Fruit fly (Drosophila melanogaster) whole organism, embryonic: ENCODE results near the gene Nprl3.

ENCODE experiments used
- Antp ChIP-seq: fragments of 200-800 bp; sonication (Bioruptor generic); optimal IDR thresholded peaks from 3 replicates; lab custom pipeline; 2016; ENCODE audit warnings: missing biosample characterization, missing genetic modification characterization
- Atf6 ChIP-seq: fragments of 200-800 bp; sonication (Bioruptor generic); IDR thresholded peaks from 2 replicates; pipeline ENCODE4 v1.3.6; 2022; ENCODE audit warnings: missing biosample characterization, missing genetic modification characterization
- CG10274 ChIP-seq: fragments of 200-800 bp; sonication (Bioruptor generic); optimal IDR thresholded peaks from 3 replicates; lab custom pipeline; 2017; ENCODE audit warnings: missing biosample characterization, mild to moderate bottlenecking, missing genetic modification characterization
- CG11247 ChIP-seq: fragments of 200-800 bp; sonication (Bioruptor generic); IDR thresholded peaks from 2 replicates; pipeline ENCODE4 v1.3.6; 2022; ENCODE audit warnings: missing biosample characterization, missing genetic modification characterization
- CG11398 ChIP-seq: fragments of 200-800 bp; sonication (Bioruptor generic); optimal IDR thresholded peaks from 2 replicates; lab custom pipeline; 2016; ENCODE audit warnings: missing biosample characterization, missing genetic modification characterization
- CG11560 ChIP-seq: fragments of 200-800 bp; sonication (Bioruptor generic); IDR thresholded peaks from 3 replicates; pipeline ENCODE4 v1.3.6; 2022; ENCODE audit warnings: missing biosample characterization, missing genetic modification characterization
- CG11696 ChIP-seq: fragments of 200-800 bp; sonication (Bioruptor generic); IDR thresholded peaks from 2 replicates; pipeline ENCODE4 v1.3.6; 2022; ENCODE audit warnings: missing biosample characterization, missing genetic modification characterization
- CG12219 ChIP-seq: fragments of 200-800 bp; sonication (Bioruptor generic); optimal IDR thresholded peaks from 3 replicates; lab custom pipeline; 2018; ENCODE audit warnings: missing biosample characterization, mild to moderate bottlenecking, missing genetic modification characterization
- CG13287 ChIP-seq: fragments of 200-800 bp; sonication (Bioruptor generic); IDR thresholded peaks from 2 replicates; pipeline ENCODE4 v1.3.6; 2022; ENCODE audit warnings: missing biosample characterization, missing genetic modification characterization; ENCODE audit not compliant: partially characterized antibody
- CG14014 ChIP-seq: fragments of 200-800 bp; sonication (Bioruptor generic); IDR thresholded peaks from 2 replicates; pipeline ENCODE4 v1.3.6; 2022; ENCODE audit warnings: missing biosample characterization, missing genetic modification characterization
- CG14860 ChIP-seq: fragments of 200-800 bp; sonication (Bioruptor generic); IDR thresholded peaks from 3 replicates; pipeline ENCODE4 v1.3.6; 2022; ENCODE audit warnings: missing biosample characterization, missing genetic modification characterization; ENCODE audit not compliant: partially characterized antibody
- CG15514 ChIP-seq: fragments of 200-800 bp; sonication (Bioruptor generic); optimal IDR thresholded peaks from 3 replicates; lab custom pipeline; 2017; ENCODE audit warnings: missing biosample characterization, missing genetic modification characterization, mild to moderate bottlenecking, moderate library complexity, missing genetic modification reagents
- CG2199 ChIP-seq: fragments of 200-800 bp; sonication (Bioruptor generic); IDR thresholded peaks from 3 replicates; pipeline ENCODE4 v1.3.6; 2022; ENCODE audit warnings: missing biosample characterization, missing genetic modification characterization
- CG2889 ChIP-seq: fragments of 200-800 bp; sonication (Bioruptor generic); IDR thresholded peaks from 3 replicates; pipeline ENCODE4 v1.3.6; 2022; ENCODE audit warnings: missing biosample characterization, missing genetic modification characterization
- CG32772 ChIP-seq: fragments of 200-800 bp; sonication (Bioruptor generic); IDR thresholded peaks from 2 replicates; pipeline ENCODE4 v1.3.6; 2022; ENCODE audit warnings: missing biosample characterization, missing genetic modification characterization
- CG3281 ChIP-seq: fragments of 200-800 bp; sonication (Bioruptor generic); optimal IDR thresholded peaks from 3 replicates; lab custom pipeline; 2017; ENCODE audit warnings: missing biosample characterization, mild to moderate bottlenecking, missing genetic modification characterization
- CG33557 ChIP-seq: fragments of 200-800 bp; sonication (Bioruptor generic); optimal IDR thresholded peaks from 2 replicates; lab custom pipeline; 2019; ENCODE audit warnings: missing biosample characterization, mild to moderate bottlenecking, missing genetic modification characterization, moderate library complexity
- CG3726 ChIP-seq: fragments of 200-800 bp; sonication (Bioruptor generic); IDR thresholded peaks from 3 replicates; pipeline ENCODE4, ENCODE4 v1.3.6; 2022; ENCODE audit warnings: missing biosample characterization, missing genetic modification characterization
- CG4730 ChIP-seq: fragments of 200-800 bp; sonication (Bioruptor generic); IDR thresholded peaks from 2 replicates; pipeline ENCODE4 v1.3.6; 2022; ENCODE audit warnings: missing biosample characterization, missing genetic modification characterization
- CG4820 ChIP-seq: fragments of 200-800 bp; sonication (Bioruptor generic); optimal IDR thresholded peaks from 3 replicates; lab custom pipeline; 2016; ENCODE audit warnings: missing biosample characterization, missing genetic modification characterization
- CG6654 ChIP-seq: fragments of 200-800 bp; sonication (Bioruptor generic); optimal IDR thresholded peaks from 2 replicates; lab custom pipeline; 2017; ENCODE audit warnings: missing biosample characterization, mild to moderate bottlenecking, missing genetic modification characterization
- CG8089 ChIP-seq: fragments of 200-800 bp; sonication (Bioruptor generic); optimal IDR thresholded peaks from 3 replicates; lab custom pipeline; 2016; ENCODE audit warnings: missing biosample characterization, missing genetic modification characterization
- CG9727 ChIP-seq: fragments of 200-800 bp; sonication (Bioruptor generic); optimal IDR thresholded peaks from 3 replicates; lab custom pipeline; 2017; ENCODE audit warnings: missing biosample characterization, mild to moderate bottlenecking, missing genetic modification characterization
- E2f2 ChIP-seq: fragments of 200-800 bp; sonication (Bioruptor generic); IDR thresholded peaks from 2 replicates; pipeline ENCODE4 v1.3.6; 2022; ENCODE audit warnings: missing biosample characterization, missing genetic modification characterization
- Eip74EF ChIP-seq, 2 experiments: fragments of 200-800 bp in 1 of 2; fragments of >200 bp in 1 of 2; sonication (Bioruptor generic) in 1 of 2; optimal IDR thresholded peaks; 2 replicates each; lab custom pipeline; 2017 to 2019; ENCODE audit warnings: missing biosample characterization in 2 of 2, missing genetic modification characterization in 2 of 2, mild to moderate bottlenecking in 1 of 2, moderate library complexity in 1 of 2
- Fer3 ChIP-seq: fragments of 200-800 bp; sonication (Bioruptor generic); optimal IDR thresholded peaks from 2 replicates; lab custom pipeline; 2018; ENCODE audit warnings: missing biosample characterization, mild to moderate bottlenecking, missing genetic modification characterization, moderate library complexity
- HHEX ChIP-seq: fragments of 200-800 bp; sonication (Bioruptor generic); optimal IDR thresholded peaks from 3 replicates; lab custom pipeline; 2017; ENCODE audit warnings: missing biosample characterization, mild to moderate bottlenecking, missing genetic modification characterization, missing genetic modification reagents
- Neu2 ChIP-seq: fragments of 200-800 bp; sonication (Bioruptor generic); optimal IDR thresholded peaks from 3 replicates; lab custom pipeline; 2016; ENCODE audit warnings: missing biosample characterization, missing genetic modification characterization, borderline replicate concordance
- Optix ChIP-seq: fragments of 200-800 bp; sonication (Bioruptor generic); IDR thresholded peaks from 3 replicates; pipeline ENCODE4 v1.3.6; 2022; ENCODE audit warnings: missing biosample characterization, missing genetic modification characterization
- Ravus ChIP-seq: fragments of 200-800 bp; sonication (Bioruptor generic); IDR thresholded peaks from 2 replicates; pipeline ENCODE4 v1.3.6; 2022; ENCODE audit warnings: missing biosample characterization, missing genetic modification characterization
- bsh ChIP-seq, 2 experiments: fragments of 200-800 bp; sonication (Bioruptor generic); optimal IDR thresholded peaks; 2 replicates each; lab custom pipeline; 2017 to 2018; ENCODE audit warnings: mild to moderate bottlenecking in 2 of 2, missing biosample characterization in 2 of 2, missing genetic modification characterization in 2 of 2, moderate library complexity in 1 of 2
- cg ChIP-seq: fragments of 200-800 bp; sonication (Bioruptor generic); optimal IDR thresholded peaks from 3 replicates; lab custom pipeline; 2019; ENCODE audit warnings: missing biosample characterization, mild to moderate bottlenecking, missing genetic modification characterization, moderate library complexity
- chn ChIP-seq: fragments of 200-800 bp; sonication (Bioruptor generic); optimal IDR thresholded peaks from 2 replicates; lab custom pipeline; 2016; ENCODE audit warnings: missing biosample characterization, missing genetic modification characterization
- crol ChIP-seq: fragments of 200-800 bp; sonication (Bioruptor generic); IDR thresholded peaks from 2 replicates; pipeline ENCODE4 v1.3.6; 2022; ENCODE audit warnings: missing biosample characterization, missing genetic modification characterization
- esg ChIP-seq: fragments of 200-800 bp; sonication (Bioruptor generic); conservative IDR thresholded peaks from 2 replicates; pipeline ENCODE4 v1.3.6; 2022; ENCODE audit warnings: missing biosample characterization, missing genetic modification characterization
- fd64A ChIP-seq: fragments of 200-800 bp; sonication (Bioruptor generic); optimal IDR thresholded peaks from 3 replicates; lab custom pipeline; 2018; ENCODE audit warnings: missing biosample characterization, mild to moderate bottlenecking, missing genetic modification characterization
- hkb ChIP-seq, 2 experiments: fragments of 200-800 bp in 1 of 2; fragments of >200 bp in 1 of 2; sonication (Bioruptor generic) in 1 of 2; IDR thresholded peaks in 1 of 2; optimal IDR thresholded peaks in 1 of 2; 2 replicates each; pipeline versions ENCODE4 v1.3.6 to Lab custom; 2017 to 2022; ENCODE audit warnings: missing biosample characterization in 1 of 2, missing genetic modification characterization in 1 of 2
- hth ChIP-seq: fragments of >200 bp; optimal IDR thresholded peaks from 2 replicates; lab custom pipeline; 2017; ENCODE audit warnings: inconsistent platforms
- ind ChIP-seq: fragments of 200-800 bp; sonication (Bioruptor generic); optimal IDR thresholded peaks from 3 replicates; lab custom pipeline; 2016; ENCODE audit warnings: missing biosample characterization, missing genetic modification characterization
- inv ChIP-seq: fragments of 200-800 bp; sonication (Bioruptor generic); IDR thresholded peaks from 2 replicates; pipeline ENCODE4 v1.3.6; 2022; ENCODE audit warnings: missing biosample characterization, missing genetic modification characterization; ENCODE audit not compliant: partially characterized antibody
- kni ChIP-seq: fragments of 200-800 bp; sonication (Bioruptor generic); optimal IDR thresholded peaks from 3 replicates; lab custom pipeline; 2017; ENCODE audit warnings: mild to moderate bottlenecking, missing biosample characterization, missing genetic modification reagents, missing genetic modification characterization
- mam ChIP-seq: fragments of 200-800 bp; sonication (Bioruptor generic); optimal IDR thresholded peaks from 3 replicates; lab custom pipeline; 2016; ENCODE audit warnings: missing biosample characterization, missing genetic modification characterization
- mld ChIP-seq: fragments of 200-800 bp; sonication (Bioruptor generic); IDR thresholded peaks from 3 replicates; pipeline ENCODE4 v1.3.6; 2022; ENCODE audit warnings: missing biosample characterization, missing genetic modification characterization; ENCODE audit not compliant: partially characterized antibody
- pfk ChIP-seq: fragments of 200-800 bp; sonication (Bioruptor generic); optimal IDR thresholded peaks from 2 replicates; lab custom pipeline; 2018; ENCODE audit warnings: missing biosample characterization, mild to moderate bottlenecking, missing genetic modification characterization, moderate library complexity
- pita ChIP-seq: fragments of 200-800 bp; sonication (Bioruptor generic); optimal IDR thresholded peaks from 2 replicates; lab custom pipeline; 2017; ENCODE audit warnings: missing biosample characterization, mild to moderate bottlenecking, missing genetic modification characterization
- row ChIP-seq: fragments of 200-800 bp; sonication (Bioruptor generic); IDR thresholded peaks from 3 replicates; pipeline ENCODE4 v1.3.6; 2022; ENCODE audit warnings: missing biosample characterization, missing genetic modification characterization
- slp2 ChIP-seq: fragments of 200-800 bp; sonication (Bioruptor generic); optimal IDR thresholded peaks from 2 replicates; lab custom pipeline; 2016; ENCODE audit warnings: missing biosample characterization, missing genetic modification characterization
- trem ChIP-seq: fragments of 200-800 bp; optimal IDR thresholded peaks from 3 replicates; lab custom pipeline; 2019; ENCODE audit warnings: missing biosample characterization, mild to moderate bottlenecking, missing genetic modification characterization, moderate library complexity

Nprl3 gene

DNA sequence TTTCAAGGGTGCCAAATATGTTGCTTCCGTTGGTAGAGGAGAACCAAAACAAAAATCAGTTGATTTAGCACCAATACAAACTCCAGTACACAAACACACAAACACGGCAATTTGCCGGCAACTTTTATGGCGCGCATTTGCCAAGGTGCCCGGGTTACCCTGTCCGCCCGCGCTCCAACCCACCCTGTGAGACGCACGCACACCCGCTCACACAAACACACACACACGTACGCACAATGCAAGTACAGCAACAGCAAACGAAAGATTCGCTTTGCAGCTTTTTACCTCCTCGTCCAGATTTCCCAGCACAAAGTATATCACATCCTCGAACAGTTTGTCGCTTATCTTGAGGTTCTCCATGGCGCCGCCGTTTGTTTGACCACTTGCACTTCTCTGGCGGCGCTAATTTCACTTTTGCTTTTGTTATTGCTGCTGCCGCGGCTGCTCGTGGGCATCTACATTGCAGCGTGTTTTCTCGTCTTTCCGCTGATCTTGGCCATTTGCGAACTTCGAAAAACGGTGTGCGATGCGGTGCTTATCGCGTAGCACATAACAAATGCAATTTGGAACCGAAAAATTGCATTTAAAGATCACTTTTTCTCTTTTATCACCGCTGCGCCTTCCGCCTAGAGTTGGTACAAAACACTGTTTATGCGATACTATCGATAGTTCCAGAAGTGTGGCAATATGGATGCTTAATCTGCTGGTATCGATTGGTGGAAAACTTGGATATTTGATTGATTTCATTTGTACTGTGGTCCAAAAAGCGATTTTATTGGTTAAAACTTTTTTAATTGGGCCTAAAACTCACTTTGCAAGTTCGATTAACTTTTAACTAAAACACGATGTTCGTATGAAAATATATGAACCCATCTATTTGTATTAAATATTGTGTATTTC lies 27.1 kb upstream of the Nprl3 start, which contains the start of gene Ptip (continued):
- TF ChIP-seq hkb (optimal IDR thresholded peaks at IDR 0.05; lab: Kevin White, UChicago): no peak
- peak; percentile 67 for TF ChIP-seq hkb (GFP tag; IDR thresholded peaks at IDR 0.05; lab: Robert Waterston, UW)
- no peak for TF ChIP-seq Eip74EF (GFP tag; optimal IDR thresholded peaks at IDR 0.05; lab: Kevin White, UChicago)
- peak; percentile 83 for TF ChIP-seq row (GFP tag; lab: Robert Waterston, UW)
- TF ChIP-seq ind (GFP tag; lab: Kevin White, UChicago): no peak
- TF ChIP-seq CG12219: peak; percentile 49
- TF ChIP-seq CG9727 (GFP tag; lab: Kevin White, UChicago): peak; percentile 13
- peak; percentile 25; the same call in 1 of the 2 replicates for TF ChIP-seq CG11696 (GFP tag; lab: Robert Waterston, UW)
- peak; percentile 59 for TF ChIP-seq Antp
- no peak for TF ChIP-seq CG11247 (GFP tag; lab: Robert Waterston, UW)
- TF ChIP-seq pita (GFP tag; lab: Kevin White, UChicago): peak; percentile 65
- TF ChIP-seq CG3726 (GFP tag; lab: Robert Waterston, UW): no peak
- TF ChIP-seq cg (GFP tag; lab: Kevin White, UChicago): peak; percentile 97
- TF ChIP-seq CG11560 (tag; lab: Robert Waterston, UW): no peak
- no peak for TF ChIP-seq hth (lab: Kevin White, UChicago)
- TF ChIP-seq HHEX (GFP tag; lab: Kevin White, UChicago): peak; percentile 48
- peak; percentile 98 for TF ChIP-seq inv (GFP tag; lab: Robert Waterston, UW)
- TF ChIP-seq CG4820 (GFP tag; lab: Kevin White, UChicago): no peak
- TF ChIP-seq fd64A (GFP tag; lab: Kevin White, UChicago): peak; percentile 73
- TF ChIP-seq CG6654 (GFP tag; lab: Kevin White, UChicago): no peak
- no peak for TF ChIP-seq crol (GFP tag; lab: Robert Waterston, UW)
- no peak for TF ChIP-seq CG2889 (GFP tag; lab: Robert Waterston, UW)
- TF ChIP-seq mld (GFP tag; lab: Robert Waterston, UW): peak; percentile 91
- peak; percentile 69 for TF ChIP-seq CG11398
- no peak for TF ChIP-seq Fer3 (tag; lab: Kevin White, UChicago)
- TF ChIP-seq CG10274 (GFP tag; lab: Kevin White, UChicago): no peak
- TF ChIP-seq CG14860: peak; percentile 90
- TF ChIP-seq Ravus (GFP tag; lab: Robert Waterston, UW): no peak
- TF ChIP-seq CG8089 (GFP tag; lab: Kevin White, UChicago): no peak
- no peak for TF ChIP-seq esg (GFP tag; lab: Robert Waterston, UW)
- peak; percentile 27 for TF ChIP-seq CG15514
- no peak for TF ChIP-seq slp2 (GFP tag; lab: Kevin White, UChicago)
- peak; percentile 70 for TF ChIP-seq E2f2
- no peak for TF ChIP-seq CG2199 (GFP tag; lab: Robert Waterston, UW)
- peak; percentile 78 for TF ChIP-seq chn (GFP tag; lab: Kevin White, UChicago)
- TF ChIP-seq Neu2 (GFP tag; lab: Kevin White, UChicago): no peak
- TF ChIP-seq Atf6 (GFP tag; lab: Robert Waterston, UW): no peak
- TF ChIP-seq CG32772: no peak
- TF ChIP-seq kni (GFP tag; lab: Kevin White, UChicago): no peak
- TF ChIP-seq pfk: peak; percentile 40
- TF ChIP-seq mam: peak; percentile 28
- TF ChIP-seq trem: peak; percentile 55
- TF ChIP-seq CG3281 (GFP tag; lab: Kevin White, UChicago): no peak
- TF ChIP-seq bsh (GFP tag; optimal IDR thresholded peaks at IDR 0.05; lab: Kevin White, UChicago): peak in 1 of 2 experiments; percentile 38
- TF ChIP-seq CG13287: peak; percentile 95
- no peak for TF ChIP-seq Optix (GFP tag; lab: Robert Waterston, UW)
- TF ChIP-seq CG33557 (GFP tag; lab: Kevin White, UChicago): peak; percentile 40
- TF ChIP-seq CG14014: no peak
- TF ChIP-seq CG4730: no peak; the same call in 1 of the 2 replicates
